Fruit fly (Drosophila melanogaster): Measurements from ENCODE around the gene ChLD3.

- TF ChIP-seq Jra (GFP tag; optimal IDR thresholded peaks at IDR 0.05) (no peak), dsf (GFP tag; optimal IDR thresholded peaks at IDR 0.05; ENCODE audit: borderline replicate concordance) (no peak), Dif (GFP tag; optimal IDR thresholded peaks at IDR 0.05; ENCODE audit: partially characterized antibody) (no peak), Hr78 (GFP tag; optimal IDR thresholded peaks at IDR 0.05) (no peak), Abd-B (GFP tag; optimal IDR thresholded peaks at IDR 0.05) (no peak), pan (optimal IDR thresholded peaks at IDR 0.05) (no peak), foxo (GFP tag; optimal IDR thresholded peaks at IDR 0.05) (no peak), OdsH (GFP tag; optimal IDR thresholded peaks at IDR 0.05) (no peak), sage (GFP tag; optimal IDR thresholded peaks at IDR 0.05) (no peak), Hnf4 (GFP tag; optimal IDR thresholded peaks at IDR 0.05) (no peak), usp (GFP tag; optimal IDR thresholded peaks at IDR 0.05) (no peak)
These were observed 8.5 kb downstream of the ChLD3 start for dm6 chr2L:16747145-16747544.

Data from whole organism, wandering third instar larva.